Worm (Caenorhabditis elegans) whole organism, early embryonic: ENCODE measurements around the gene AH9.3.

Experiments used
- ceh-36 ChIP-seq: sonication (generic microtip); optimal IDR thresholded peaks from 2 replicates; lab custom pipeline; 2016; ENCODE audit warnings: missing genetic modification characterization, inconsistent platforms, missing compliant biosample characterization
- flt-1 ChIP-seq: fragments of 200-800 bp; sonication (Bioruptor generic); IDR thresholded peaks from 2 replicates; pipeline ENCODE4 v1.3.6; 2022; ENCODE audit warnings: missing genetic modification characterization, missing compliant biosample characterization

ce11 chrX:2266366-2266765 lies 5.5 kb upstream of the AH9.3 start:
- no peak for TF ChIP-seq flt-1 (GFP tag; lab: Robert Waterston, UW)
- no peak for TF ChIP-seq ceh-36 (tag; lab: Kevin White, UChicago)
